Worm (Caenorhabditis elegans): Measurements from ENCODE around the gene rnst-2.

- TF ChIP-seq dmd-4 (tag; optimal IDR thresholded peaks at IDR 0.05) (no peak), blmp-1 (tag; optimal IDR thresholded peaks at IDR 0.05; ENCODE audit: insufficient read depth) (no peak)
Measured at ce11 chrV:1100280-1100679, 38.9 kb downstream of the rnst-2 start, which contains the start of gene Y50D4B.2.
